Fruit fly (Drosophila melanogaster) whole organism, embryonic: Measurements from ENCODE around the gene pigs.

Experiments used
- Atf3 ChIP-seq: fragments of 200-800 bp; sonication (Bioruptor generic); optimal IDR thresholded peaks from 3 replicates; lab custom pipeline; 2016; ENCODE audit warnings: missing biosample characterization, missing genetic modification characterization
- Blimp-1 ChIP-seq: fragments of 200-800 bp; sonication (Bioruptor generic); optimal IDR thresholded peaks from 3 replicates; lab custom pipeline; 2018; ENCODE audit warnings: missing biosample characterization, missing genetic modification characterization, mild to moderate bottlenecking, moderate library complexity, missing genetic modification reagents
- CG11695 ChIP-seq: fragments of 200-800 bp; sonication (Bioruptor generic); IDR thresholded peaks from 3 replicates; pipeline ENCODE4 v1.3.6; 2022; ENCODE audit warnings: missing biosample characterization, missing genetic modification characterization
- CG1233 ChIP-seq: fragments of 200-800 bp; sonication (Bioruptor generic); optimal IDR thresholded peaks from 4 replicates; lab custom pipeline; 2018; ENCODE audit warnings: missing biosample characterization, mild to moderate bottlenecking, missing genetic modification characterization
- CG13424 ChIP-seq: fragments of 200-800 bp; sonication (Bioruptor generic); optimal IDR thresholded peaks from 2 replicates; lab custom pipeline; 2019; ENCODE audit warnings: missing biosample characterization, mild to moderate bottlenecking, missing genetic modification characterization, moderate library complexity
- CG13624 ChIP-seq: fragments of 200-800 bp; sonication (Bioruptor generic); optimal IDR thresholded peaks from 2 replicates; lab custom pipeline; 2016; ENCODE audit warnings: missing biosample characterization, missing genetic modification characterization
- CG18476 ChIP-seq: fragments of 200-800 bp; sonication (Bioruptor generic); optimal IDR thresholded peaks from 2 replicates; lab custom pipeline; 2016; ENCODE audit warnings: missing biosample characterization, mild to moderate bottlenecking, missing genetic modification characterization
- CG30403 ChIP-seq: fragments of 200-800 bp; sonication (Bioruptor generic); optimal IDR thresholded peaks from 3 replicates; lab custom pipeline; 2016; ENCODE audit warnings: missing biosample characterization, missing genetic modification characterization
- CG30431 ChIP-seq: fragments of 200-800 bp; sonication (Bioruptor generic); optimal IDR thresholded peaks from 2 replicates; lab custom pipeline; 2017; ENCODE audit warnings: missing biosample characterization, missing genetic modification characterization
- CG32772 ChIP-seq: fragments of 200-800 bp; sonication (Bioruptor generic); IDR thresholded peaks from 2 replicates; pipeline ENCODE4 v1.3.6; 2022; ENCODE audit warnings: missing biosample characterization, missing genetic modification characterization
- CG34422 ChIP-seq: fragments of 200-800 bp; sonication (Bioruptor generic); IDR thresholded peaks from 3 replicates; pipeline ENCODE4 v1.3.6; 2022; ENCODE audit warnings: missing biosample characterization, missing genetic modification characterization
- CG4328 ChIP-seq: fragments of 200-800 bp; sonication (Bioruptor generic); optimal IDR thresholded peaks from 3 replicates; lab custom pipeline; 2017; ENCODE audit warnings: missing biosample characterization, missing genetic modification reagents, missing genetic modification characterization
- CG4404 ChIP-seq: fragments of 200-800 bp; sonication (Bioruptor generic); IDR thresholded peaks from 2 replicates; pipeline ENCODE4 v1.3.6; 2022; ENCODE audit warnings: missing biosample characterization, missing genetic modification characterization
- CG4424 ChIP-seq: fragments of 200-800 bp; sonication (Bioruptor generic); optimal IDR thresholded peaks from 3 replicates; lab custom pipeline; 2016; ENCODE audit warnings: missing biosample characterization, missing genetic modification characterization
- CG4617 ChIP-seq: fragments of 200-800 bp; sonication (Bioruptor generic); optimal IDR thresholded peaks from 3 replicates; lab custom pipeline; 2016; ENCODE audit warnings: missing biosample characterization, missing genetic modification characterization, borderline replicate concordance
- CG4820 ChIP-seq: fragments of 200-800 bp; sonication (Bioruptor generic); optimal IDR thresholded peaks from 3 replicates; lab custom pipeline; 2016; ENCODE audit warnings: missing biosample characterization, missing genetic modification characterization
- CG8765 ChIP-seq: fragments of 200-800 bp; sonication (Bioruptor generic); IDR thresholded peaks from 2 replicates; pipeline ENCODE4 v1.3.6; 2022; ENCODE audit warnings: missing biosample characterization, missing genetic modification characterization
- D ChIP-seq, 2 experiments: fragments of 200-800 bp in 1 of 2; fragments of >200 bp in 1 of 2; sonication (Bioruptor generic) in 1 of 2; optimal IDR thresholded peaks; 2 replicates in 1 of 2; 3 replicates in 1 of 2; lab custom pipeline; 2017; ENCODE audit warnings: mild to moderate bottlenecking in 1 of 2, missing biosample characterization in 1 of 2, missing genetic modification characterization in 1 of 2, missing genetic modification reagents in 1 of 2
- Dek ChIP-seq: fragments of 200-800 bp; sonication (Bioruptor generic); optimal IDR thresholded peaks from 3 replicates; lab custom pipeline; 2019; ENCODE audit warnings: missing biosample characterization, mild to moderate bottlenecking, missing genetic modification characterization, moderate library complexity
- Doc2 ChIP-seq: fragments of 200-800 bp; sonication (Bioruptor generic); IDR thresholded peaks from 2 replicates; pipeline ENCODE4 v1.3.6; 2022; ENCODE audit warnings: missing biosample characterization, missing genetic modification characterization
- Ets65A ChIP-seq: fragments of 200-800 bp; sonication (Bioruptor generic); peaks from one replicate; lab custom pipeline; 2016; ENCODE audit warnings: missing biosample characterization, missing genetic modification characterization
- Fer1 ChIP-seq: fragments of 200-800 bp; sonication (Bioruptor generic); optimal IDR thresholded peaks from 2 replicates; lab custom pipeline; 2017; ENCODE audit warnings: missing biosample characterization, mild to moderate bottlenecking, missing genetic modification characterization
- Fer3 ChIP-seq: fragments of 200-800 bp; sonication (Bioruptor generic); optimal IDR thresholded peaks from 2 replicates; lab custom pipeline; 2018; ENCODE audit warnings: missing biosample characterization, mild to moderate bottlenecking, missing genetic modification characterization, moderate library complexity
- Gug ChIP-seq: fragments of 200-800 bp; sonication (Bioruptor generic); IDR thresholded peaks from 4 replicates; pipeline ENCODE4 v1.3.6; 2022; ENCODE audit warnings: missing biosample characterization, missing genetic modification characterization
- HLH3B ChIP-seq: fragments of 200-800 bp; sonication (Bioruptor generic); IDR thresholded peaks from 2 replicates; pipeline ENCODE4 v1.3.6; 2022; ENCODE audit warnings: missing biosample characterization, missing genetic modification characterization
- HLH54F ChIP-seq: fragments of 200-800 bp; sonication (Bioruptor generic); optimal IDR thresholded peaks from 3 replicates; lab custom pipeline; 2016; ENCODE audit warnings: missing biosample characterization, missing genetic modification characterization
- Hr51 ChIP-seq, 2 experiments: fragments of 200-800 bp; sonication (Bioruptor generic); optimal IDR thresholded peaks; 2 replicates in 1 of 2; 3 replicates in 1 of 2; lab custom pipeline; 2016 to 2018; ENCODE audit warnings: missing biosample characterization in 2 of 2, missing genetic modification characterization in 2 of 2, mild to moderate bottlenecking in 1 of 2, moderate library complexity in 1 of 2
- MESR4 ChIP-seq: fragments of 200-800 bp; sonication (Bioruptor generic); optimal IDR thresholded peaks from 2 replicates; lab custom pipeline; 2018; ENCODE audit warnings: missing biosample characterization, mild to moderate bottlenecking, missing genetic modification characterization, moderate library complexity
- Mad ChIP-seq: fragments of 200-800 bp; sonication (Bioruptor generic); optimal IDR thresholded peaks from 2 replicates; lab custom pipeline; 2016; ENCODE audit warnings: missing biosample characterization, missing genetic modification characterization
- Neu2 ChIP-seq: fragments of 200-800 bp; sonication (Bioruptor generic); optimal IDR thresholded peaks from 3 replicates; lab custom pipeline; 2016; ENCODE audit warnings: missing biosample characterization, missing genetic modification characterization, borderline replicate concordance
- Sry-β ChIP-seq: fragments of 200-800 bp; sonication (Bioruptor generic); optimal IDR thresholded peaks from 2 replicates; lab custom pipeline; 2018; ENCODE audit warnings: missing biosample characterization, mild to moderate bottlenecking, missing genetic modification characterization, moderate library complexity
- ab ChIP-seq: fragments of 200-800 bp; sonication (Bioruptor generic); optimal IDR thresholded peaks from 2 replicates; lab custom pipeline; 2016; ENCODE audit warnings: missing biosample characterization, missing genetic modification characterization
- aop ChIP-seq: fragments of 200-800 bp; sonication (Bioruptor generic); IDR thresholded peaks from 2 replicates; pipeline ENCODE4 v1.3.6; 2022; ENCODE audit warnings: missing biosample characterization, missing genetic modification characterization
- ash1 ChIP-seq: fragments of 200-800 bp; sonication (Bioruptor generic); optimal IDR thresholded peaks from 2 replicates; lab custom pipeline; 2018; ENCODE audit warnings: missing biosample characterization, mild to moderate bottlenecking, missing genetic modification characterization
- bowl ChIP-seq: fragments of 200-800 bp; sonication (Bioruptor generic); IDR thresholded peaks from 2 replicates; pipeline ENCODE4 v1.3.6; 2022; ENCODE audit warnings: missing biosample characterization, missing genetic modification characterization
- danr ChIP-seq: fragments of 200-800 bp; sonication (Bioruptor generic); IDR thresholded peaks from 2 replicates; pipeline ENCODE4 v1.3.6; 2022; ENCODE audit warnings: missing biosample characterization, missing genetic modification characterization
- dimm ChIP-seq: fragments of 200-800 bp; sonication (Bioruptor generic); IDR thresholded peaks from 2 replicates; pipeline ENCODE4 v1.3.6; 2022; ENCODE audit warnings: missing biosample characterization, missing genetic modification characterization
- dm ChIP-seq: fragments of 200-800 bp; sonication (Bioruptor generic); optimal IDR thresholded peaks from 3 replicates; lab custom pipeline; 2016; ENCODE audit warnings: missing biosample characterization, missing genetic modification characterization
- esg ChIP-seq: fragments of 200-800 bp; sonication (Bioruptor generic); conservative IDR thresholded peaks from 2 replicates; pipeline ENCODE4 v1.3.6; 2022; ENCODE audit warnings: missing biosample characterization, missing genetic modification characterization
- fd3F ChIP-seq: fragments of 200-800 bp; sonication (Bioruptor generic); optimal IDR thresholded peaks from 2 replicates; lab custom pipeline; 2018; ENCODE audit warnings: missing biosample characterization, mild to moderate bottlenecking, missing genetic modification characterization, moderate library complexity
- fu2 ChIP-seq: fragments of 200-800 bp; sonication (Bioruptor generic); optimal IDR thresholded peaks from 2 replicates; lab custom pipeline; 2016; ENCODE audit warnings: missing biosample characterization, missing genetic modification characterization
- jing ChIP-seq: fragments of 200-800 bp; sonication (Bioruptor generic); optimal IDR thresholded peaks from 2 replicates; lab custom pipeline; 2018; ENCODE audit warnings: missing biosample characterization, mild to moderate bottlenecking, missing genetic modification characterization
- kah ChIP-seq: fragments of 200-800 bp; sonication (Bioruptor generic); optimal IDR thresholded peaks from 2 replicates; lab custom pipeline; 2018; ENCODE audit warnings: missing biosample characterization, mild to moderate bottlenecking, missing genetic modification characterization
- luna ChIP-seq: fragments of 200-800 bp; sonication (Bioruptor generic); optimal IDR thresholded peaks from 2 replicates; lab custom pipeline; 2016; ENCODE audit warnings: missing biosample characterization, missing genetic modification characterization
- onecut ChIP-seq: fragments of 200-800 bp; sonication (Bioruptor generic); IDR thresholded peaks from 2 replicates; pipeline ENCODE4 v1.3.6; 2022; ENCODE audit warnings: missing biosample characterization, missing genetic modification characterization
- psq ChIP-seq: fragments of 200-800 bp; sonication (Bioruptor generic); optimal IDR thresholded peaks from 2 replicates; lab custom pipeline; 2017; ENCODE audit warnings: missing biosample characterization, missing genetic modification characterization
- pum ChIP-seq: fragments of 200-800 bp; sonication (Bioruptor generic); optimal IDR thresholded peaks from 2 replicates; lab custom pipeline; 2016; ENCODE audit warnings: missing biosample characterization, missing genetic modification characterization
- ro ChIP-seq: fragments of 200-800 bp; sonication (Bioruptor generic); IDR thresholded peaks from 2 replicates; pipeline ENCODE4 v1.3.6; 2022; ENCODE audit warnings: missing biosample characterization, missing genetic modification characterization
- sug ChIP-seq: fragments of 200-800 bp; optimal IDR thresholded peaks from 2 replicates; lab custom pipeline; 2019; ENCODE audit warnings: missing biosample characterization, mild to moderate bottlenecking, missing genetic modification characterization, moderate library complexity
- wdn ChIP-seq: fragments of 200-800 bp; sonication (Bioruptor generic); IDR thresholded peaks from 2 replicates; pipeline ENCODE4 v1.3.6; 2022; ENCODE audit warnings: missing biosample characterization, missing genetic modification characterization

Gene pigs

dm6 chrX:6601641-6602276, 1.9 kb downstream of the pigs start (continued):
- TF ChIP-seq CG1233 (GFP tag; lab: Kevin White, UChicago) (peak; percentile 91), HLH54F (GFP tag; lab: Kevin White, UChicago) (peak; percentile 82), MESR4 (GFP tag; lab: Kevin White, UChicago) (peak; percentile 2), pum (GFP tag; lab: Kevin White, UChicago) (peak; percentile 81), jing (GFP tag; lab: Kevin White, UChicago) (peak; percentile 84), Fer1 (GFP tag; lab: Kevin White, UChicago) (peak; percentile 96), CG4424 (GFP tag; lab: Kevin White, UChicago) (peak; percentile 93), Fer3 (tag; lab: Kevin White, UChicago) (peak; percentile 88), fu2 (GFP tag; lab: Kevin White, UChicago) (peak; percentile 65), Sry-β (GFP tag; lab: Kevin White, UChicago) (peak; percentile 43), sug (tag; lab: Kevin White, UChicago) (peak; percentile 89), Blimp-1 (GFP tag; lab: Kevin White, UChicago) (peak; percentile 91), D (optimal IDR thresholded peaks at IDR 0.05; lab: Kevin White, UChicago) (no peak), D (GFP tag; optimal IDR thresholded peaks at IDR 0.05; lab: Kevin White, UChicago) (peak; percentile 94), CG8765 (GFP tag; lab: Robert Waterston, UW) (peak; percentile 74; the same call in 1 of the 2 replicates), kah (GFP tag; lab: Kevin White, UChicago) (peak; percentile 79), CG18476 (GFP tag; lab: Kevin White, UChicago) (peak; percentile 92), HLH3B (peak; percentile 88), Atf3 (GFP tag; lab: Kevin White, UChicago) (peak; percentile 77), luna (GFP tag; lab: Kevin White, UChicago) (no peak), fd3F (GFP tag; lab: Kevin White, UChicago) (peak; percentile 87), dimm (peak; percentile 57; the same call in 1 of the 2 replicates), CG4820 (GFP tag; lab: Kevin White, UChicago) (peak; percentile 88), CG4328 (GFP tag; lab: Kevin White, UChicago) (peak; percentile 81), Hr51 (GFP tag; optimal IDR thresholded peaks at IDR 0.05; lab: Kevin White, UChicago) (peak; percentile 71 to 93), CG30403 (GFP tag; lab: Kevin White, UChicago) (peak; percentile 93), ab (peak; percentile 52), aop (peak; percentile 72), dm (GFP tag; lab: Kevin White, UChicago) (peak; percentile 64), danr (GFP tag; lab: Robert Waterston, UW) (peak; percentile 81), psq (GFP tag; lab: Kevin White, UChicago) (peak; percentile 51), Gug (GFP tag; lab: Robert Waterston, UW) (peak; percentile 89), Ets65A (GFP tag; lab: Kevin White, UChicago) (peak; percentile 97), esg (GFP tag; lab: Robert Waterston, UW) (peak; percentile 90), CG13424 (peak; percentile 93), onecut (peak; percentile 90), Doc2 (GFP tag; lab: Robert Waterston, UW) (no peak; the same call in 1 of the 2 replicates), wdn (GFP tag; lab: Robert Waterston, UW) (peak; percentile 78), CG13624 (GFP tag; lab: Kevin White, UChicago) (peak; percentile 74), Neu2 (GFP tag; lab: Kevin White, UChicago) (no peak), ash1 (peak; percentile 61), CG32772 (GFP tag; lab: Robert Waterston, UW) (peak; percentile 79), CG30431 (GFP tag; lab: Kevin White, UChicago) (peak; percentile 90), CG4404 (GFP tag; lab: Robert Waterston, UW) (peak; percentile 84), CG11695 (GFP tag; lab: Robert Waterston, UW) (peak; percentile 95), CG34422 (GFP tag; lab: Robert Waterston, UW) (peak; percentile 85), CG4617 (GFP tag; lab: Kevin White, UChicago) (peak; percentile 63), bowl (GFP tag; lab: Robert Waterston, UW) (peak; percentile 64), Dek (tag; lab: Kevin White, UChicago) (peak; percentile 89), Mad (GFP tag; lab: Kevin White, UChicago) (peak; percentile 78), ro (GFP tag; lab: Robert Waterston, UW) (peak; percentile 58; the same call in 1 of the 2 replicates)
